Fruit fly (Drosophila melanogaster) whole organism, wandering third instar larva: ENCODE data around the gene Pak3.

ENCODE experiments used
- CrebA ChIP-seq: fragments of 200-800 bp; sonication (Bioruptor generic); optimal IDR thresholded peaks from 2 replicates; lab custom pipeline; 2016; ENCODE audit warnings: missing biosample characterization, mild to moderate bottlenecking, missing genetic modification characterization, borderline replicate concordance
- Hr83 ChIP-seq: fragments of 200-300 bp; sonication (Bioruptor generic); optimal IDR thresholded peaks from 2 replicates; lab custom pipeline; 2016; ENCODE audit warnings: missing biosample characterization, mild to moderate bottlenecking, missing genetic modification characterization, moderate library complexity; ENCODE audit not compliant: poor library complexity, severe bottlenecking
- Mio ChIP-seq: sonication (Bioruptor generic); optimal IDR thresholded peaks from 2 replicates; lab custom pipeline; 2016; ENCODE audit warnings: missing biosample characterization, missing genetic modification characterization
- brk ChIP-seq: fragments of 200-800 bp; sonication (Bioruptor generic); optimal IDR thresholded peaks from 2 replicates; lab custom pipeline; 2016; ENCODE audit warnings: missing biosample characterization, mild to moderate bottlenecking, missing genetic modification characterization
- foxo ChIP-seq, 2 experiments: fragments of 200-800 bp; sonication (Bioruptor generic); optimal IDR thresholded peaks; 2 replicates in 1 of 2; 3 replicates in 1 of 2; lab custom pipeline; 2016 to 2017; ENCODE audit warnings: missing biosample characterization in 2 of 2, missing genetic modification characterization in 2 of 2
- h ChIP-seq: fragments of 200-800 bp; sonication (Bioruptor generic); optimal IDR thresholded peaks from 3 replicates; lab custom pipeline; 2016; ENCODE audit warnings: missing biosample characterization, mild to moderate bottlenecking, missing genetic modification characterization
- rgr ChIP-seq: fragments of 200-800 bp; sonication (Bioruptor generic); optimal IDR thresholded peaks from 3 replicates; lab custom pipeline; 2016; ENCODE audit warnings: missing biosample characterization, mild to moderate bottlenecking, missing genetic modification characterization
- sage ChIP-seq: fragments of 200-800 bp; sonication (Bioruptor generic); optimal IDR thresholded peaks from 2 replicates; lab custom pipeline; 2016; ENCODE audit warnings: missing biosample characterization, mild to moderate bottlenecking, missing genetic modification characterization
- sv ChIP-seq: fragments of 200-800 bp; sonication (Bioruptor generic); optimal IDR thresholded peaks from 3 replicates; lab custom pipeline; 2016; ENCODE audit warnings: missing biosample characterization, missing genetic modification characterization

DNA sequence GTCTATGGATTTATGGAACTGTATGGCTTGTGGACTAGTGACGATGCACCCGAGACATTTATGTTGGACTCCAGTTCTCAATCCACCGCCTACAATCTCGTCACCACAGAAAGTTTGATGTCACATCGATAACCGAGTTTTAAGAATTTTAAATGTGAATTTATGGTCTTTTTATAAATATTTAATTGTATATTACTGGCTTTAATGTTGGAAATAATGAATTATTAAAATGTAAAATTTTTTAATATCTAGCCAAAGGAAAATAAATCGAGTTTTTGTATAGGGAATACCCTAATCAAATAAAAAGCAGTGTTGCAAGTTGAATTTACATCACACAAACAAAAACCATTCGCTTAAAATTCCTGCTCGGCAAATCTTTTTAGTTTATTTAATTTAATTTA, 21.0 kb downstream of the Pak3 start, which contains the start of gene Fntb:
- TF ChIP-seq CrebA (no peak), rgr (GFP tag; lab: Kevin White, UChicago) (peak; percentile 64), sage (GFP tag; lab: Kevin White, UChicago) (no peak), h (GFP tag; lab: Kevin White, UChicago) (no peak), Hr83 (GFP tag; lab: Kevin White, UChicago) (no peak), brk (GFP tag; lab: Kevin White, UChicago) (no peak), foxo (GFP tag; optimal IDR thresholded peaks at IDR 0.05; lab: Kevin White, UChicago) (peak in 1 of 2 experiments; percentile 78), sv (peak; percentile 15), Mio (GFP tag; lab: Kevin White, UChicago) (no peak)
